Worm (Caenorhabditis elegans): ENCODE results near the gene F22B5.4.
"Not testable (repeated sequence)": the region's sequence is repeated elsewhere in the genome, so short reads cannot be mapped to it uniquely, and the experiment has no call there.

F22B5.4 gene

ce11 chrII:8419798-8420197 is 29.7 kb upstream of the F22B5.4 start, which contains the start of gene F14E5.8:
Gene F14E5.8 (plus strand): TSS chrII:8420098.
- not testable (repeated sequence) for TF ChIP-seq fos-1, nhr-10, dmd-4 (tag; optimal IDR thresholded peaks at IDR 0.05)

ce11 chrII:8420775-8421388 is 28.6 kb upstream of the F22B5.4 start:
- TF ChIP-seq nhr-11 (tag; optimal IDR thresholded peaks at IDR 0.05) (no peak), nhr-25 (tag; optimal IDR thresholded peaks at IDR 0.05) (peak; percentile 85), mdl-1 (tag; optimal IDR thresholded peaks at IDR 0.05) (no peak), lsy-2 (tag; optimal IDR thresholded peaks at IDR 0.05) (no peak), crh-2 (tag; optimal IDR thresholded peaks at IDR 0.05) (no peak), Y55F3AM.14 (GFP tag; optimal IDR thresholded peaks at IDR 0.05) (no peak), nhr-12 (tag; optimal IDR thresholded peaks at IDR 0.05) (peak; percentile 85)

- TF ChIP-seq nhr-129 (tag; optimal IDR thresholded peaks at IDR 0.05) (no peak), lin-13 (GFP tag; optimal IDR thresholded peaks at IDR 0.05) (no peak), mab-5 (tag; optimal IDR thresholded peaks at IDR 0.05) (no peak), aly-2 (tag; optimal IDR thresholded peaks at IDR 0.05) (no peak), mdl-1 (tag; optimal IDR thresholded peaks at IDR 0.05) (no peak), elt-3 (tag; optimal IDR thresholded peaks at IDR 0.05) (no peak), nhr-237 (tag; optimal IDR thresholded peaks at IDR 0.05) (no peak), blmp-1 (tag; optimal IDR thresholded peaks at IDR 0.05; ENCODE audit: insufficient read depth) (no peak), nhr-6 (tag; optimal IDR thresholded peaks at IDR 0.05) (no peak), mbf-1 (tag; optimal IDR thresholded peaks at IDR 0.05) (no peak), gmeb-1 (tag; optimal IDR thresholded peaks at IDR 0.05) (no peak), nhr-10 (tag; optimal IDR thresholded peaks at IDR 0.05) (no peak), peb-1 (tag; optimal IDR thresholded peaks at IDR 0.05) (no peak), crh-2 (tag; optimal IDR thresholded peaks at IDR 0.05) (no peak), egl-27 (tag; optimal IDR thresholded peaks at IDR 0.05) (no peak), unc-55 (GFP tag; optimal IDR thresholded peaks at IDR 0.05) (no peak), snpc-4 (tag; optimal IDR thresholded peaks at IDR 0.05) (no peak), dmd-4 (tag; optimal IDR thresholded peaks at IDR 0.05) (no peak)
Observed at ce11 chrII:8428758-8428946, 20.9 kb upstream of the F22B5.4 start, which contains the start of gene F14E5.2. Gene F14E5.2 (minus strand): TSS chrII:8428858.

ce11 chrII:8428947-8429919 is 20.3 kb upstream of the F22B5.4 start:
- peak; percentile 37 for TF ChIP-seq nhr-129 (tag; optimal IDR thresholded peaks at IDR 0.05)
- peak; percentile 39 for TF ChIP-seq crh-2 (tag; optimal IDR thresholded peaks at IDR 0.05)
- peak; percentile 45 for TF ChIP-seq unc-55 (GFP tag; optimal IDR thresholded peaks at IDR 0.05)
- TF ChIP-seq nhr-11 (tag; optimal IDR thresholded peaks at IDR 0.05): no peak
- peak in 1 of 2 experiments; percentile 60 for TF ChIP-seq lsy-2 (tag; optimal IDR thresholded peaks at IDR 0.05)
- TF ChIP-seq lin-39 (tag; optimal IDR thresholded peaks at IDR 0.05): no peak
- peak; percentile 26 for TF ChIP-seq C34F6.9 (tag; optimal IDR thresholded peaks at IDR 0.05)
- TF ChIP-seq sma-3 (GFP tag; optimal IDR thresholded peaks at IDR 0.05): peak; percentile 1
- no peak for TF ChIP-seq zag-1 (tag; optimal IDR thresholded peaks at IDR 0.05)

- TF ChIP-seq Y55F3AM.14 (GFP tag; optimal IDR thresholded peaks at IDR 0.05): no peak
- TF ChIP-seq mdl-1 (tag; optimal IDR thresholded peaks at IDR 0.05): no peak
- no peak for TF ChIP-seq nhr-237 (tag; optimal IDR thresholded peaks at IDR 0.05)
- TF ChIP-seq gmeb-1 (tag; optimal IDR thresholded peaks at IDR 0.05): no peak
- TF ChIP-seq nhr-23 (tag; optimal IDR thresholded peaks at IDR 0.05): no peak
- TF ChIP-seq sem-4 (tag; optimal IDR thresholded peaks at IDR 0.05): no peak
- no peak for TF ChIP-seq snpc-4 (tag; optimal IDR thresholded peaks at IDR 0.05)
Observed at ce11 chrII:8431954-8432353, 17.6 kb upstream of the F22B5.4 start, which contains the start of gene acp-2. Gene acp-2 (minus strand): TSS chrII:8432054.

- TF ChIP-seq sem-4 (tag; optimal IDR thresholded peaks at IDR 0.05) (no peak), mbf-1 (tag; optimal IDR thresholded peaks at IDR 0.05) (no peak), nhr-77 (tag; optimal IDR thresholded peaks at IDR 0.05) (no peak), mdl-1 (tag; optimal IDR thresholded peaks at IDR 0.05) (no peak), ztf-1 (GFP tag; conservative IDR thresholded peaks at IDR 0.05) (no peak), dmd-4 (tag; optimal IDR thresholded peaks at IDR 0.05) (no peak), peb-1 (tag; optimal IDR thresholded peaks at IDR 0.05) (no peak), nhr-23 (tag; optimal IDR thresholded peaks at IDR 0.05) (no peak), sma-9 (GFP tag; optimal IDR thresholded peaks at IDR 0.05) (no peak), sma-9 (tag; optimal IDR thresholded peaks at IDR 0.05) (no peak), egl-27 (tag; optimal IDR thresholded peaks at IDR 0.05) (no peak), elt-1 (tag; optimal IDR thresholded peaks at IDR 0.05) (no peak), nhr-12 (tag; optimal IDR thresholded peaks at IDR 0.05) (no peak), F13H6.1 (tag; optimal IDR thresholded peaks at IDR 0.05) (no peak)
Observed at ce11 chrII:8435005-8435404, 14.5 kb upstream of the F22B5.4 start, which contains the start of gene acp-4. Gene acp-4 (minus strand): TSS chrII:8435105.

Measured in whole organism, L2 larva.